Worm (Caenorhabditis elegans) whole organism, L1 larva: ENCODE data around the gene arrd-5.

Experiments used
- C16A3.4 ChIP-seq: fragments of 150-350 bp; optimal IDR thresholded peaks from 2 replicates; lab custom pipeline; 2014; ENCODE audit warnings: missing biosample characterization, missing genetic modification characterization
- ama-1 ChIP-seq: fragments of 150-350 bp; optimal IDR thresholded peaks from 2 replicates; lab custom pipeline; 2014
- ceh-90 ChIP-seq: sonication (generic microtip); optimal IDR thresholded peaks from 2 replicates; lab custom pipeline; 2016; ENCODE audit warnings: missing genetic modification characterization, missing compliant biosample characterization
- dpl-1 ChIP-seq, 3 experiments: fragments of 150-350 bp in 2 of 3; sonication (generic microtip) in 1 of 3; optimal IDR thresholded peaks; 2 replicates each; lab custom pipeline; 2014 to 2017; ENCODE audit warnings: missing biosample characterization in 3 of 3, missing genetic modification characterization in 3 of 3, missing genetic modification reagents in 3 of 3
- dsc-1 ChIP-seq: sonication (generic microtip); optimal IDR thresholded peaks from 2 replicates; lab custom pipeline; 2016; ENCODE audit warnings: mild to moderate bottlenecking, missing genetic modification characterization, missing compliant biosample characterization
- ets-5 ChIP-seq: fragments of 200-800 bp; sonication (Bioruptor generic); IDR thresholded peaks from 2 replicates; pipeline ENCODE4 v1.3.6; 2022; ENCODE audit warnings: missing genetic modification characterization, missing compliant biosample characterization
- fkh-10 ChIP-seq: sonication (generic microtip); optimal IDR thresholded peaks from 2 replicates; lab custom pipeline; 2017; ENCODE audit warnings: missing biosample characterization, missing genetic modification reagents, missing genetic modification characterization
- fos-1 ChIP-seq: fragments of 150-350 bp; optimal IDR thresholded peaks from 2 replicates; lab custom pipeline; 2014; ENCODE audit warnings: missing biosample characterization, missing genetic modification characterization
- hlh-4 ChIP-seq: sonication (generic microtip); optimal IDR thresholded peaks from 2 replicates; lab custom pipeline; 2016; ENCODE audit warnings: mild to moderate bottlenecking, missing genetic modification characterization, missing compliant biosample characterization
- nhr-77 ChIP-seq: fragments of 150-350 bp; optimal IDR thresholded peaks from 2 replicates; lab custom pipeline; 2014; ENCODE audit warnings: missing biosample characterization, missing genetic modification characterization
- pag-3 ChIP-seq: sonication (generic microtip); optimal IDR thresholded peaks from 2 replicates; lab custom pipeline; 2017; ENCODE audit warnings: missing genetic modification characterization, mild to moderate bottlenecking, missing compliant biosample characterization, antibody characterized with exemption, borderline replicate concordance; ENCODE audit not compliant: insufficient read depth
- zag-1 ChIP-seq: fragments of 150-350 bp; optimal IDR thresholded peaks from 2 replicates; lab custom pipeline; 2014; ENCODE audit warnings: missing biosample characterization, missing genetic modification characterization
- ztf-11 ChIP-seq, 2 experiments: sonication (generic microtip); optimal IDR thresholded peaks; 2 replicates each; lab custom pipeline; 2016 to 2017; ENCODE audit warnings: missing genetic modification characterization in 2 of 2, missing biosample characterization in 1 of 2, missing compliant biosample characterization in 1 of 2

DNA sequence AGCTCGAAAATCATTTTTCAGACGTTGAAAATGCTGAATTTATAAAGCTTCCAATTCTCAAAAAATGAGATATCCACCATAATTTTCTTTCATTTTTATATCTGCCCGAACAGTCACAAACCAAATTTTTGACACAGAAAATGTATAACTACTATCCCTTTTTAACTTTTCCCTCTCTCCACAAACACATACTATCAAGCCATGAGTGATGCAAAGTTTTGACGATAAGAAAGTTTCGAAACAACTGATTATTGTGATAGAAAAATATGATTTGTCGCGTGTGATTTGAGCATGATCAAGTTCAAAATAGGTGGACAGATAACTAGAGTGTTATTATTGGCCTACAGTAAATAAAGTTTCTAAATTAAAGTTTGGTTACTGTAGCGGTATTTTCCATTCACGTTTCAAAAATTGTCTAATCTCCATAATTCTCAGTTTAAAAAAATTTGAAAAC lies 27.5 kb upstream of the arrd-5 start, which contains the start of gene cyp-13A8:
- TF ChIP-seq dpl-1 (GFP tag; optimal IDR thresholded peaks at IDR 0.05; lab: Kevin White, UChicago) (no peak), C16A3.4 (tag; lab: Kevin White, UChicago) (no peak), ceh-90 (no peak), dsc-1 (tag; lab: Kevin White, UChicago) (no peak), fos-1 (tag; lab: Kevin White, UChicago) (no peak), zag-1 (tag; lab: Kevin White, UChicago) (no peak), pag-3 (tag; lab: Kevin White, UChicago) (no peak), fkh-10 (no peak), nhr-77 (tag; lab: Kevin White, UChicago) (no peak), ama-1 (lab: Kevin White, UChicago) (no peak), ets-5 (GFP tag; lab: Robert Waterston, UW) (no peak), hlh-4 (no peak), ztf-11 (tag; optimal IDR thresholded peaks at IDR 0.05; lab: Kevin White, UChicago) (no peak)
